Fruit fly (Drosophila melanogaster) whole organism, embryonic: ENCODE data around the gene TbCMF46.

Experiments
- Atf6 ChIP-seq: fragments of 200-800 bp; sonication (Bioruptor generic); IDR thresholded peaks from 2 replicates; pipeline ENCODE4 v1.3.6; 2022; ENCODE audit warnings: missing biosample characterization, missing genetic modification characterization
- CG10543 ChIP-seq: fragments of 200-800 bp; sonication (Bioruptor generic); optimal IDR thresholded peaks from 3 replicates; lab custom pipeline; 2017; ENCODE audit warnings: missing biosample characterization, mild to moderate bottlenecking, missing genetic modification characterization, moderate library complexity
- CG11093 ChIP-seq: fragments of 200-800 bp; sonication (Bioruptor generic); IDR thresholded peaks from 3 replicates; pipeline ENCODE4 v1.3.6; 2022; ENCODE audit warnings: missing biosample characterization, missing genetic modification characterization
- CG12071 ChIP-seq: fragments of 200-800 bp; sonication (Bioruptor generic); optimal IDR thresholded peaks from 3 replicates; lab custom pipeline; 2018; ENCODE audit warnings: missing biosample characterization, mild to moderate bottlenecking, missing genetic modification characterization
- CG12299 ChIP-seq: fragments of 200-800 bp; sonication (Bioruptor generic); optimal IDR thresholded peaks from 2 replicates; lab custom pipeline; 2018; ENCODE audit warnings: missing biosample characterization, mild to moderate bottlenecking, missing genetic modification characterization
- CG12659 ChIP-seq: fragments of 200-800 bp; sonication (Bioruptor generic); optimal IDR thresholded peaks from 3 replicates; lab custom pipeline; 2017; ENCODE audit warnings: mild to moderate bottlenecking, missing biosample characterization, missing genetic modification reagents, missing genetic modification characterization
- CG17328 ChIP-seq: fragments of 200-800 bp; sonication (Bioruptor generic); IDR thresholded peaks from 2 replicates; pipeline ENCODE4 v1.3.6; 2022; ENCODE audit warnings: missing biosample characterization, missing genetic modification characterization
- CG17359 ChIP-seq: fragments of 200-800 bp; sonication (Bioruptor generic); optimal IDR thresholded peaks from 3 replicates; lab custom pipeline; 2018; ENCODE audit warnings: missing biosample characterization, mild to moderate bottlenecking, missing genetic modification characterization, moderate library complexity
- CG2120 ChIP-seq: fragments of 200-800 bp; sonication (Bioruptor generic); optimal IDR thresholded peaks from 3 replicates; lab custom pipeline; 2016; ENCODE audit warnings: missing biosample characterization, missing genetic modification characterization
- CG31365 ChIP-seq: fragments of 200-800 bp; sonication (Bioruptor generic); optimal IDR thresholded peaks from 2 replicates; lab custom pipeline; 2018; ENCODE audit warnings: missing biosample characterization, mild to moderate bottlenecking, missing genetic modification characterization
- CG32532 ChIP-seq: fragments of 200-800 bp; sonication (Bioruptor generic); IDR thresholded peaks from 2 replicates; pipeline ENCODE4 v1.3.6; 2022; ENCODE audit warnings: missing biosample characterization, missing genetic modification characterization
- CG6813 ChIP-seq: fragments of 200-800 bp; sonication (Bioruptor generic); optimal IDR thresholded peaks from 2 replicates; lab custom pipeline; 2017; ENCODE audit warnings: missing biosample characterization, missing genetic modification characterization, mild to moderate bottlenecking, moderate library complexity, missing genetic modification reagents
- CG7839 ChIP-seq: fragments of 200-800 bp; sonication (Bioruptor generic); optimal IDR thresholded peaks from 3 replicates; lab custom pipeline; 2018; ENCODE audit warnings: missing biosample characterization, mild to moderate bottlenecking, missing genetic modification characterization, moderate library complexity
- CG8290 ChIP-seq, 3 experiments: fragments of 200-800 bp; sonication (Bioruptor generic); optimal IDR thresholded peaks; 2 replicates each; lab custom pipeline; 2016 to 2019; ENCODE audit warnings: missing biosample characterization in 3 of 3, missing genetic modification characterization in 3 of 3, mild to moderate bottlenecking in 2 of 3, moderate library complexity in 1 of 3
- CG9609 ChIP-seq: fragments of 200-800 bp; sonication (Bioruptor generic); optimal IDR thresholded peaks from 3 replicates; lab custom pipeline; 2016; ENCODE audit warnings: missing biosample characterization, missing genetic modification characterization
- Fer1 ChIP-seq: fragments of 200-800 bp; sonication (Bioruptor generic); optimal IDR thresholded peaks from 2 replicates; lab custom pipeline; 2017; ENCODE audit warnings: missing biosample characterization, mild to moderate bottlenecking, missing genetic modification characterization
- Fer3 ChIP-seq: fragments of 200-800 bp; sonication (Bioruptor generic); optimal IDR thresholded peaks from 2 replicates; lab custom pipeline; 2018; ENCODE audit warnings: missing biosample characterization, mild to moderate bottlenecking, missing genetic modification characterization, moderate library complexity
- GATAe ChIP-seq: fragments of 200-800 bp; sonication (Bioruptor generic); conservative IDR thresholded peaks from 2 replicates; pipeline ENCODE4 v1.3.6; 2022; ENCODE audit warnings: missing biosample characterization, missing genetic modification characterization
- Hey ChIP-seq: fragments of 200-800 bp; sonication (Bioruptor generic); optimal IDR thresholded peaks from 3 replicates; lab custom pipeline; 2018; ENCODE audit warnings: missing biosample characterization, mild to moderate bottlenecking, missing genetic modification characterization
- HmgZ ChIP-seq: fragments of 200-800 bp; sonication (Bioruptor generic); optimal IDR thresholded peaks from 2 replicates; lab custom pipeline; 2018; ENCODE audit warnings: missing biosample characterization, mild to moderate bottlenecking, missing genetic modification characterization
- Hmr ChIP-seq: fragments of 200-800 bp; sonication (Bioruptor generic); optimal IDR thresholded peaks from 3 replicates; lab custom pipeline; 2017; ENCODE audit warnings: mild to moderate bottlenecking, missing biosample characterization, missing genetic modification reagents, missing genetic modification characterization
- Med ChIP-seq: fragments of 200-800 bp; sonication (Bioruptor generic); peaks from one replicate; lab custom pipeline; 2016; ENCODE audit warnings: missing biosample characterization, missing genetic modification characterization, mild to moderate bottlenecking, inconsistent platforms, moderate library complexity
- Meics ChIP-seq: fragments of 200-800 bp; sonication (Bioruptor generic); optimal IDR thresholded peaks from 2 replicates; lab custom pipeline; 2017; ENCODE audit warnings: missing biosample characterization, mild to moderate bottlenecking, missing genetic modification characterization
- Opbp ChIP-seq: fragments of 200-800 bp; sonication (Bioruptor generic); IDR thresholded peaks from 3 replicates; pipeline ENCODE4 v1.3.6; 2022; ENCODE audit warnings: missing biosample characterization, missing genetic modification characterization; ENCODE audit not compliant: partially characterized antibody
- PHDP ChIP-seq: fragments of 200-800 bp; sonication (Bioruptor generic); optimal IDR thresholded peaks from 3 replicates; lab custom pipeline; 2018; ENCODE audit warnings: missing biosample characterization, mild to moderate bottlenecking, missing genetic modification characterization, moderate library complexity
- Ptx1 ChIP-seq: fragments of 200-800 bp; sonication (Bioruptor generic); IDR thresholded peaks from 2 replicates; pipeline ENCODE4 v1.3.6; 2022; ENCODE audit warnings: missing biosample characterization, missing genetic modification characterization
- Rfx ChIP-seq: fragments of 200-800 bp; sonication (Bioruptor generic); IDR thresholded peaks from 2 replicates; pipeline ENCODE4 v1.3.6; 2022; ENCODE audit warnings: missing biosample characterization, missing genetic modification characterization
- Xbp1 ChIP-seq: fragments of 200-800 bp; sonication (Bioruptor generic); optimal IDR thresholded peaks from 3 replicates; lab custom pipeline; 2016; ENCODE audit warnings: missing biosample characterization, mild to moderate bottlenecking, missing genetic modification characterization
- caup ChIP-seq: fragments of 200-800 bp; sonication (Bioruptor generic); optimal IDR thresholded peaks from 3 replicates; lab custom pipeline; 2017; ENCODE audit warnings: missing biosample characterization, mild to moderate bottlenecking, missing genetic modification characterization, moderate library complexity; ENCODE audit not compliant: severe bottlenecking
- crol ChIP-seq: fragments of 200-800 bp; sonication (Bioruptor generic); IDR thresholded peaks from 2 replicates; pipeline ENCODE4 v1.3.6; 2022; ENCODE audit warnings: missing biosample characterization, missing genetic modification characterization
- emc ChIP-seq: fragments of 200-800 bp; sonication (Bioruptor generic); optimal IDR thresholded peaks from 2 replicates; lab custom pipeline; 2016; ENCODE audit warnings: missing biosample characterization, missing genetic modification characterization
- exex ChIP-seq: fragments of 200-800 bp; sonication (Bioruptor generic); optimal IDR thresholded peaks from 4 replicates; lab custom pipeline; 2018; ENCODE audit warnings: missing biosample characterization, mild to moderate bottlenecking, missing genetic modification characterization, moderate library complexity
- ftz-f1 ChIP-seq: fragments of 200-800 bp; sonication (Bioruptor generic); optimal IDR thresholded peaks from 2 replicates; lab custom pipeline; 2016; ENCODE audit warnings: missing biosample characterization, missing genetic modification characterization
- gcm ChIP-seq: fragments of 200-800 bp; sonication (Bioruptor generic); optimal IDR thresholded peaks from 2 replicates; lab custom pipeline; 2019; ENCODE audit warnings: missing biosample characterization, mild to moderate bottlenecking, missing genetic modification characterization, moderate library complexity
- gcm2 ChIP-seq: fragments of 200-800 bp; sonication (Bioruptor generic); optimal IDR thresholded peaks from 2 replicates; lab custom pipeline; 2016; ENCODE audit warnings: missing biosample characterization, missing genetic modification characterization
- gem ChIP-seq: fragments of 200-800 bp; sonication (Bioruptor generic); optimal IDR thresholded peaks from 2 replicates; lab custom pipeline; 2019; ENCODE audit warnings: missing biosample characterization, mild to moderate bottlenecking, missing genetic modification characterization, moderate library complexity
- grau ChIP-seq: fragments of 200-800 bp; optimal IDR thresholded peaks from 3 replicates; lab custom pipeline; 2019; ENCODE audit warnings: missing biosample characterization, mild to moderate bottlenecking, missing genetic modification characterization, moderate library complexity
- her ChIP-seq: fragments of 200-800 bp; sonication (Bioruptor generic); optimal IDR thresholded peaks from 2 replicates; lab custom pipeline; 2016; ENCODE audit warnings: missing biosample characterization, missing genetic modification characterization
- insv ChIP-seq, 2 experiments: fragments of 200-800 bp; sonication (Bioruptor generic); optimal IDR thresholded peaks; 3 replicates each; lab custom pipeline; 2016 to 2018; ENCODE audit warnings: missing biosample characterization in 2 of 2, missing genetic modification characterization in 2 of 2
- kay ChIP-seq: fragments of 200-800 bp; sonication (Bioruptor generic); optimal IDR thresholded peaks from 2 replicates; lab custom pipeline; 2016; ENCODE audit warnings: missing biosample characterization, missing genetic modification characterization
- lilli ChIP-seq: fragments of 200-800 bp; sonication (Bioruptor generic); optimal IDR thresholded peaks from 3 replicates; lab custom pipeline; 2016; ENCODE audit warnings: missing biosample characterization, missing genetic modification characterization
- mirr ChIP-seq: fragments of 200-800 bp; sonication (Bioruptor generic); optimal IDR thresholded peaks from 3 replicates; lab custom pipeline; 2018; ENCODE audit warnings: missing biosample characterization, mild to moderate bottlenecking, missing genetic modification characterization
- prd ChIP-seq, 3 experiments: fragments of >200 bp in 2 of 3; fragments of 200-800 bp in 1 of 3; sonication (Bioruptor generic) in 1 of 3; optimal IDR thresholded peaks in 2 of 3; IDR thresholded peaks in 1 of 3; 2 replicates in 2 of 3; 3 replicates in 1 of 3; pipeline versions ENCODE4 v1.3.6 to Lab custom; 2017 to 2022; ENCODE audit warnings: missing biosample characterization in 1 of 3, missing genetic modification characterization in 1 of 3
- row ChIP-seq: fragments of 200-800 bp; sonication (Bioruptor generic); IDR thresholded peaks from 3 replicates; pipeline ENCODE4 v1.3.6; 2022; ENCODE audit warnings: missing biosample characterization, missing genetic modification characterization
- schlank ChIP-seq: fragments of 200-800 bp; sonication (Bioruptor generic); optimal IDR thresholded peaks from 2 replicates; lab custom pipeline; 2018; ENCODE audit warnings: missing biosample characterization, mild to moderate bottlenecking, missing genetic modification characterization

TbCMF46 gene

DNA sequence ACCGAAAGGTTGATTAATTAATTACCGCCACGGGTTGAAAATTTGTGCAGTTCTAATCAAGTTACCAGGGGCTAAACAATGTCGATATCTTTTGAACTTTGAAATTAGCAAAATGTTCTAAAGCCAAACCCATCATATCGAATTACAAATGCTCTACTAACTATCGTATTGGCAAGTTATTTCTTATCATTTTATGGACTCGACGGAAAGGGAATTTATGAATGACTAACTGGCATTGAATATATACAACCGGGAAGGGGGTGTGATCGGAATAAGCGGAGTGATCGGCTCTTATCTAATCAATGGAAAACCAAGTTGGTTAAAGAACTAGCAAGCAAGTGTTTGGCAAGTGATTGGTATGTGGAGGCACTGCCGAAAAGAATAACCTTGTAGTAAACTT is 18.9 kb upstream of the TbCMF46 start (continued):
- peak; percentile 97 for TF ChIP-seq exex
- peak; percentile 59 for TF ChIP-seq CG2120 (GFP tag; lab: Kevin White, UChicago)
- TF ChIP-seq CG12659 (GFP tag; lab: Kevin White, UChicago): peak; percentile 8
- no peak for TF ChIP-seq prd (optimal IDR thresholded peaks at IDR 0.05; lab: Kevin White, UChicago)
- no peak for TF ChIP-seq prd (GFP tag; IDR thresholded peaks at IDR 0.05; lab: Robert Waterston, UW)
- peak; percentile 39 for TF ChIP-seq ftz-f1
- TF ChIP-seq CG8290 (GFP tag; optimal IDR thresholded peaks at IDR 0.05; lab: Kevin White, UChicago): no peak
- TF ChIP-seq CG8290 (tag; optimal IDR thresholded peaks at IDR 0.05; lab: Kevin White, UChicago): peak in 1 of 2 experiments; percentile 85
- TF ChIP-seq kay (GFP tag; lab: Kevin White, UChicago): peak; percentile 56
- TF ChIP-seq Fer3 (tag; lab: Kevin White, UChicago): peak; percentile 48
- no peak for TF ChIP-seq CG17328 (GFP tag; lab: Robert Waterston, UW)
- no peak for TF ChIP-seq CG12299 (tag; lab: Kevin White, UChicago)
- no peak for TF ChIP-seq emc (GFP tag; lab: Kevin White, UChicago)
- peak; percentile 15 for TF ChIP-seq grau (tag; lab: Kevin White, UChicago)
- TF ChIP-seq row (GFP tag; lab: Robert Waterston, UW): peak; percentile 76
- TF ChIP-seq Fer1: peak; percentile 32
- TF ChIP-seq Atf6 (GFP tag; lab: Robert Waterston, UW): peak; percentile 62; the same call in 1 of the 2 replicates
- TF ChIP-seq Rfx (GFP tag; lab: Robert Waterston, UW): peak; percentile 69
- TF ChIP-seq lilli (GFP tag; lab: Kevin White, UChicago): peak; percentile 24
- TF ChIP-seq gcm2: no peak
- no peak for TF ChIP-seq CG17359 (tag; lab: Kevin White, UChicago)
- peak; percentile 8 for TF ChIP-seq CG12071
- no peak for TF ChIP-seq CG9609
- TF ChIP-seq insv (GFP tag; optimal IDR thresholded peaks at IDR 0.05; lab: Kevin White, UChicago): no peak
- TF ChIP-seq Meics (GFP tag; lab: Kevin White, UChicago): peak; percentile 31
- TF ChIP-seq HmgZ (tag; lab: Kevin White, UChicago): peak; percentile 57
- TF ChIP-seq her (GFP tag; lab: Kevin White, UChicago): peak; percentile 18
- TF ChIP-seq caup (GFP tag; lab: Kevin White, UChicago): peak; percentile 65
- TF ChIP-seq Ptx1 (GFP tag; lab: Robert Waterston, UW): 0 out of 2 replicates have a peak, but pooled peaks have one; percentile 13
- TF ChIP-seq Hmr: peak; percentile 34
- peak; percentile 48; the same call in 1 of the 2 replicates for TF ChIP-seq CG32532 (GFP tag; lab: Robert Waterston, UW)
- TF ChIP-seq Xbp1 (GFP tag; lab: Kevin White, UChicago): no peak
- TF ChIP-seq CG11093 (GFP tag; lab: Robert Waterston, UW): 0 out of 3 replicates have a peak, but pooled peaks have one; percentile 14
- TF ChIP-seq crol: peak; percentile 35; the same call in 1 of the 2 replicates
- peak; percentile 26 for TF ChIP-seq CG6813
- TF ChIP-seq PHDP (tag; lab: Kevin White, UChicago): peak; percentile 3
- peak; percentile 52 for TF ChIP-seq CG10543 (GFP tag; lab: Kevin White, UChicago)
- TF ChIP-seq gem: no peak
- peak; percentile 89 for TF ChIP-seq GATAe
- no peak for TF ChIP-seq gcm
- TF ChIP-seq Med: peak; percentile 57
- peak; percentile 51 for TF ChIP-seq Hey
- peak; percentile 48 for TF ChIP-seq schlank (tag; lab: Kevin White, UChicago)
- TF ChIP-seq CG31365: peak; percentile 29
- TF ChIP-seq Opbp (GFP tag; lab: Robert Waterston, UW): no peak
- peak; percentile 99 for TF ChIP-seq mirr (GFP tag; lab: Kevin White, UChicago)
- TF ChIP-seq CG7839 (tag; lab: Kevin White, UChicago): peak; percentile 14
